Worm (Caenorhabditis elegans): ENCODE measurements around the gene exos-4.1.

Gene exos-4.1

ce11 chrIV:13086705-13087104 lies 12.1 kb upstream of the exos-4.1 start, which contains the start of gene spin-2:
Gene spin-2, plus strand, starts transcription at chrIV:13087005.
- TF ChIP-seq nhr-23 (tag; optimal IDR thresholded peaks at IDR 0.05) (no peak), nhr-12 (tag; optimal IDR thresholded peaks at IDR 0.05) (no peak), elt-1 (tag; optimal IDR thresholded peaks at IDR 0.05) (no peak), unc-39 (tag; optimal IDR thresholded peaks at IDR 0.05) (no peak)

ce11 chrIV:13089671-13090242 lies 9.0 kb upstream of the exos-4.1 start:
- TF ChIP-seq dmd-4 (tag; optimal IDR thresholded peaks at IDR 0.05) (no peak), sma-3 (GFP tag; optimal IDR thresholded peaks at IDR 0.05) (no peak), mdl-1 (tag; optimal IDR thresholded peaks at IDR 0.05) (no peak), lin-13 (GFP tag; optimal IDR thresholded peaks at IDR 0.05) (no peak)

ce11 chrIV:13090967-13091366 lies 7.8 kb upstream of the exos-4.1 start, which contains the start of gene col-132:
Gene col-132, minus strand, starts transcription at chrIV:13091067.
- TF ChIP-seq sem-4 (tag; optimal IDR thresholded peaks at IDR 0.05) (no peak), R02D3.7 (tag; optimal IDR thresholded peaks at IDR 0.05) (no peak), ceh-16 (tag; optimal IDR thresholded peaks at IDR 0.05) (no peak), nhr-21 (tag; optimal IDR thresholded peaks at IDR 0.05) (no peak)

- no peak for TF ChIP-seq F13H6.1 (tag; optimal IDR thresholded peaks at IDR 0.05)
- no peak for TF ChIP-seq nhr-21 (tag; optimal IDR thresholded peaks at IDR 0.05)
- TF ChIP-seq nhr-10 (tag; optimal IDR thresholded peaks at IDR 0.05), result no peak
- no peak for TF ChIP-seq nhr-77 (tag; optimal IDR thresholded peaks at IDR 0.05)
- TF ChIP-seq zag-1 (tag; optimal IDR thresholded peaks at IDR 0.05), result no peak
- TF ChIP-seq sma-3 (GFP tag; optimal IDR thresholded peaks at IDR 0.05), result peak; percentile 47
- no peak for TF ChIP-seq alr-1 (tag; optimal IDR thresholded peaks at IDR 0.05)
- no peak for TF ChIP-seq nhr-23 (tag; optimal IDR thresholded peaks at IDR 0.05)
- TF ChIP-seq elt-3 (tag; optimal IDR thresholded peaks at IDR 0.05), result no peak
- TF ChIP-seq sma-9 (GFP tag; optimal IDR thresholded peaks at IDR 0.05), result peak; percentile 54
- TF ChIP-seq sma-9 (tag; optimal IDR thresholded peaks at IDR 0.05), result no peak
- TF ChIP-seq egl-27 (tag; optimal IDR thresholded peaks at IDR 0.05), result peak; percentile 6
- peak; percentile 86 for TF ChIP-seq C34F6.9 (tag; optimal IDR thresholded peaks at IDR 0.05)
- TF ChIP-seq unc-55 (GFP tag; optimal IDR thresholded peaks at IDR 0.05), result peak; percentile 94
- TF ChIP-seq ceh-16 (tag; optimal IDR thresholded peaks at IDR 0.05), result no peak
- no peak for TF ChIP-seq ceh-82 (tag; optimal IDR thresholded peaks at IDR 0.05)
- peak; percentile 44 for TF ChIP-seq snpc-4 (tag; optimal IDR thresholded peaks at IDR 0.05)
- peak; percentile 76 for TF ChIP-seq crh-2 (tag; optimal IDR thresholded peaks at IDR 0.05)
- TF ChIP-seq Y55F3AM.14 (GFP tag; optimal IDR thresholded peaks at IDR 0.05), result no peak
- TF ChIP-seq lin-13 (GFP tag; optimal IDR thresholded peaks at IDR 0.05), result no peak
- TF ChIP-seq unc-62 (GFP tag; optimal IDR thresholded peaks at IDR 0.05), result no peak
- TF ChIP-seq R02D3.7 (tag; optimal IDR thresholded peaks at IDR 0.05), result no peak
- TF ChIP-seq elt-1 (tag; optimal IDR thresholded peaks at IDR 0.05), result no peak
- no peak for TF ChIP-seq mbf-1 (tag; optimal IDR thresholded peaks at IDR 0.05)
- no peak for TF ChIP-seq nhr-25 (tag; optimal IDR thresholded peaks at IDR 0.05)
- TF ChIP-seq ZK546.5 (tag; optimal IDR thresholded peaks at IDR 0.05), result no peak
- TF ChIP-seq nhr-237 (tag; optimal IDR thresholded peaks at IDR 0.05), result no peak
- no peak for TF ChIP-seq dmd-4 (tag; optimal IDR thresholded peaks at IDR 0.05)
- TF ChIP-seq unc-39 (tag; optimal IDR thresholded peaks at IDR 0.05), result no peak
- TF ChIP-seq nhr-12 (tag; optimal IDR thresholded peaks at IDR 0.05), result no peak
- no peak for TF ChIP-seq skn-1 (tag; optimal IDR thresholded peaks at IDR 0.05)
- peak; percentile 32 for TF ChIP-seq fos-1 (tag; optimal IDR thresholded peaks at IDR 0.05)
- no peak for TF ChIP-seq mab-5 (tag; optimal IDR thresholded peaks at IDR 0.05)
- TF ChIP-seq nhr-6 (tag; optimal IDR thresholded peaks at IDR 0.05), result peak; percentile 23
- no peak for TF ChIP-seq aly-2 (tag; optimal IDR thresholded peaks at IDR 0.05)
- peak; percentile 31 to 86 for TF ChIP-seq lsy-2 (tag; optimal IDR thresholded peaks at IDR 0.05)
- TF ChIP-seq mdl-1 (tag; optimal IDR thresholded peaks at IDR 0.05), result no peak
- peak; percentile 87 for TF ChIP-seq gmeb-1 (tag; optimal IDR thresholded peaks at IDR 0.05)
- TF ChIP-seq ztf-11 (tag; optimal IDR thresholded peaks at IDR 0.05), result no peak
- no peak for TF ChIP-seq lin-11 (tag; optimal IDR thresholded peaks at IDR 0.05)
- no peak for TF ChIP-seq peb-1 (tag; optimal IDR thresholded peaks at IDR 0.05)
- TF ChIP-seq nhr-11 (tag; optimal IDR thresholded peaks at IDR 0.05), result no peak
- peak; percentile 96 for TF ChIP-seq nhr-129 (tag; optimal IDR thresholded peaks at IDR 0.05)
- TF ChIP-seq ama-1 (optimal IDR thresholded peaks at IDR 0.05), result no peak
- TF ChIP-seq ztf-1 (GFP tag; conservative IDR thresholded peaks at IDR 0.05), result no peak
- no peak for TF ChIP-seq ztf-4 (tag; optimal IDR thresholded peaks at IDR 0.05)
- no peak for TF ChIP-seq blmp-1 (tag; optimal IDR thresholded peaks at IDR 0.05; ENCODE audit: insufficient read depth)
These were observed 5.1 kb upstream of the exos-4.1 start, which contains the start of the genes prcc-1 and C39E9.12 for ce11 chrIV:13093677-13094076. Gene prcc-1, minus strand, starts transcription at chrIV:13093795. Gene C39E9.12, plus strand, starts transcription at chrIV:13094007.
